Fruit fly (Drosophila melanogaster): ENCODE results near the gene Hmgcr.

Hmgcr gene

DNA sequence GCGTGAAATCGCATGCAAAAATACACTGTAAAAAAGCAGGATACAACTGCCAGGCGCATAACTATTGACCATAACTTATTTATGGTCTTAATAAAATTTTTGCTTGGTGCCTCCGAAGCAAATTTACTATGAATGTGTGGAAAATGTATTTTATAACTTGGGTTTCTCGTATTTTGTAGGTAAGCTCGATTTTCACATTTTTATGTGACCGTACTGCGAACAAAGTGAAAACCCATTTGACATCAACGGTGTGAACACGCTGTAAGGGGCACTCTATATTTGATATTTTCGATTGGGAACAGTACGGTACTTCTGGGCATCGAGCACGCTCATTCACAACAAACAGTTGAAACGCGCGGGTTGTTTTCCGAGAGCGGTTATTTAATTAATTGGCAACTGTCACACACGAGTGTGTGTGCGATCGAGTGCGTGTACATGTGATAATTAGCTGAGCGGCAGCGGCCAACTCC, 48.4 kb downstream of the Hmgcr start, which contains the start of the genes Nup98-96 and mbc (continued):
- no peak for TF ChIP-seq CG6683 (GFP tag; optimal IDR thresholded peaks at IDR 0.05)
- peak; percentile 63 for TF ChIP-seq CG2116 (GFP tag; optimal IDR thresholded peaks at IDR 0.05)
- peak; percentile 91 for TF ChIP-seq p53 (GFP tag; optimal IDR thresholded peaks at IDR 0.05)
- TF ChIP-seq crp (GFP tag; optimal IDR thresholded peaks at IDR 0.05) = peak in 1 of 2 experiments; percentile 56
- TF ChIP-seq Fer2 (tag; optimal IDR thresholded peaks at IDR 0.05) = peak; percentile 62
- no peak for TF ChIP-seq hth (optimal IDR thresholded peaks at IDR 0.05)
- peak; percentile 95 for TF ChIP-seq pho (GFP tag; optimal IDR thresholded peaks at IDR 0.05)
- peak; percentile 100 for TF ChIP-seq Sin3A (optimal IDR thresholded peaks at IDR 0.05)
- peak; percentile 84 for TF ChIP-seq ranshi (GFP tag; IDR thresholded peaks at IDR 0.05)
- TF ChIP-seq CG30020 (tag; optimal IDR thresholded peaks at IDR 0.05) = peak; percentile 94
- TF ChIP-seq disco-r (GFP tag; optimal IDR thresholded peaks at IDR 0.05) = peak; percentile 72
- TF ChIP-seq gro (GFP tag; optimal IDR thresholded peaks at IDR 0.05) = peak; percentile 81
- TF ChIP-seq CG13296 (GFP tag; optimal IDR thresholded peaks at IDR 0.05) = peak; percentile 45
- peak; percentile 39 for TF ChIP-seq amos (GFP tag; IDR thresholded peaks at IDR 0.05; ENCODE audit: partially characterized antibody)
- TF ChIP-seq bbx (GFP tag; IDR thresholded peaks at IDR 0.05; ENCODE audit: partially characterized antibody) = peak; percentile 45; the same call in 1 of the 2 replicates
- TF ChIP-seq CG9797 (GFP tag; optimal IDR thresholded peaks at IDR 0.05) = peak; percentile 100
- TF ChIP-seq Lhr (GFP tag; optimal IDR thresholded peaks at IDR 0.05) = peak; percentile 87
- TF ChIP-seq Hand (GFP tag; optimal IDR thresholded peaks at IDR 0.05) = peak; percentile 19
- peak; percentile 80 to 85 for TF ChIP-seq Hr51 (GFP tag; optimal IDR thresholded peaks at IDR 0.05)
- peak; percentile 86 for TF ChIP-seq CG4424 (GFP tag; optimal IDR thresholded peaks at IDR 0.05)
- peak; percentile 81 for TF ChIP-seq CG10654 (GFP tag; optimal IDR thresholded peaks at IDR 0.05)
- peak; percentile 91 for TF ChIP-seq trem (tag; optimal IDR thresholded peaks at IDR 0.05)
- peak; percentile 86 for TF ChIP-seq ewg (GFP tag; optimal IDR thresholded peaks at IDR 0.05)
- TF ChIP-seq cad (GFP tag; optimal IDR thresholded peaks at IDR 0.05) = no peak
- TF ChIP-seq CG15479 (GFP tag; optimal IDR thresholded peaks at IDR 0.05) = peak; percentile 59
- TF ChIP-seq CG10431 (GFP tag; optimal IDR thresholded peaks at IDR 0.05) = no peak
- peak; percentile 93 for TF ChIP-seq fu2 (GFP tag; optimal IDR thresholded peaks at IDR 0.05)
- peak; percentile 50 for TF ChIP-seq CG8281 (tag; optimal IDR thresholded peaks at IDR 0.05)
- peak; percentile 87 for TF ChIP-seq CG17802 (tag; optimal IDR thresholded peaks at IDR 0.05)
- TF ChIP-seq dati (GFP tag; IDR thresholded peaks at IDR 0.05) = no peak
- TF ChIP-seq CTCF (GFP tag; optimal IDR thresholded peaks at IDR 0.05) = peak; percentile 47
- peak; percentile 91 for TF ChIP-seq ab (GFP tag; optimal IDR thresholded peaks at IDR 0.05)
- TF ChIP-seq pum (GFP tag; optimal IDR thresholded peaks at IDR 0.05) = peak; percentile 95
- TF ChIP-seq CG3163 (GFP tag; optimal IDR thresholded peaks at IDR 0.05) = peak; percentile 81
- TF ChIP-seq CG6272 (GFP tag; IDR thresholded peaks at IDR 0.05) = peak; percentile 89
- peak; percentile 79 for TF ChIP-seq Meics (GFP tag; optimal IDR thresholded peaks at IDR 0.05)
- peak; percentile 93 for TF ChIP-seq CG8944 (GFP tag; optimal IDR thresholded peaks at IDR 0.05)
- no peak for TF ChIP-seq Dip2 (GFP tag; IDR thresholded peaks at IDR 0.05)
- peak; percentile 53 for TF ChIP-seq schlank (tag; optimal IDR thresholded peaks at IDR 0.05)
- TF ChIP-seq CG4328 (GFP tag; optimal IDR thresholded peaks at IDR 0.05) = peak; percentile 69
- TF ChIP-seq sr (GFP tag; IDR thresholded peaks at IDR 0.05) = no peak
- peak; percentile 62 for TF ChIP-seq stc (GFP tag; IDR thresholded peaks at IDR 0.05)
- TF ChIP-seq MTF-1 (GFP tag; optimal IDR thresholded peaks at IDR 0.05; ENCODE audit: borderline replicate concordance) = peak; percentile 72
- 0 out of 2 replicates have a peak, but pooled peaks have one; percentile 12 for TF ChIP-seq Doc2 (GFP tag; IDR thresholded peaks at IDR 0.05)
- TF ChIP-seq sd (tag; optimal IDR thresholded peaks at IDR 0.05) = peak; percentile 76
- TF ChIP-seq CG13287 (GFP tag; IDR thresholded peaks at IDR 0.05; ENCODE audit: partially characterized antibody) = 0 out of 2 replicates have a peak, but pooled peaks have one; percentile 36
- TF ChIP-seq br (optimal IDR thresholded peaks at IDR 0.05) = no peak
- no peak for TF ChIP-seq Hr78 (GFP tag; optimal IDR thresholded peaks at IDR 0.05)
- TF ChIP-seq CG6854 (GFP tag; optimal IDR thresholded peaks at IDR 0.05) = no peak
- peak; percentile 57; the same call in 1 of the 2 replicates for TF ChIP-seq CG32767 (GFP tag; IDR thresholded peaks at IDR 0.05)
- peak; percentile 63; the same call in 1 of the 3 replicates for TF ChIP-seq CG11093 (GFP tag; IDR thresholded peaks at IDR 0.05)
